Fruit fly (Drosophila melanogaster) whole organism, embryonic: Measurements from ENCODE around the gene CG1161.

Source experiments
- CG7839 ChIP-seq: fragments of 200-800 bp; sonication (Bioruptor generic); optimal IDR thresholded peaks from 3 replicates; lab custom pipeline; 2018; ENCODE audit warnings: missing biosample characterization, mild to moderate bottlenecking, missing genetic modification characterization, moderate library complexity
- MTF-1 ChIP-seq: fragments of 200-800 bp; sonication (Bioruptor generic); optimal IDR thresholded peaks from 2 replicates; lab custom pipeline; 2018; ENCODE audit warnings: missing biosample characterization, mild to moderate bottlenecking, missing genetic modification characterization, borderline replicate concordance
- Mes4 ChIP-seq: fragments of 200-800 bp; sonication (Bioruptor generic); optimal IDR thresholded peaks from 2 replicates; lab custom pipeline; 2016; ENCODE audit warnings: missing biosample characterization, missing genetic modification characterization
- Trl ChIP-seq, 3 experiments: fragments of >200 bp in 2 of 3; fragments of 200-800 bp in 1 of 3; sonication (Bioruptor generic) in 1 of 3; optimal IDR thresholded peaks; 2 replicates in 1 of 3; 3 replicates in 2 of 3; lab custom pipeline; 2016 to 2017; ENCODE audit warnings: missing biosample characterization in 1 of 3, missing genetic modification characterization in 1 of 3
- esg ChIP-seq: fragments of 200-800 bp; sonication (Bioruptor generic); conservative IDR thresholded peaks from 2 replicates; pipeline ENCODE4 v1.3.6; 2022; ENCODE audit warnings: missing biosample characterization, missing genetic modification characterization
- fru ChIP-seq: fragments of >200 bp; optimal IDR thresholded peaks from 2 replicates; lab custom pipeline; 2017
- gem ChIP-seq: fragments of 200-800 bp; sonication (Bioruptor generic); optimal IDR thresholded peaks from 2 replicates; lab custom pipeline; 2019; ENCODE audit warnings: missing biosample characterization, mild to moderate bottlenecking, missing genetic modification characterization, moderate library complexity
- insv ChIP-seq, 2 experiments: fragments of 200-800 bp; sonication (Bioruptor generic); optimal IDR thresholded peaks; 3 replicates each; lab custom pipeline; 2016 to 2018; ENCODE audit warnings: missing biosample characterization in 2 of 2, missing genetic modification characterization in 2 of 2
- tx ChIP-seq: fragments of 200-800 bp; sonication (Bioruptor generic); optimal IDR thresholded peaks from 2 replicates; lab custom pipeline; 2016; ENCODE audit warnings: missing biosample characterization, missing genetic modification characterization

DNA sequence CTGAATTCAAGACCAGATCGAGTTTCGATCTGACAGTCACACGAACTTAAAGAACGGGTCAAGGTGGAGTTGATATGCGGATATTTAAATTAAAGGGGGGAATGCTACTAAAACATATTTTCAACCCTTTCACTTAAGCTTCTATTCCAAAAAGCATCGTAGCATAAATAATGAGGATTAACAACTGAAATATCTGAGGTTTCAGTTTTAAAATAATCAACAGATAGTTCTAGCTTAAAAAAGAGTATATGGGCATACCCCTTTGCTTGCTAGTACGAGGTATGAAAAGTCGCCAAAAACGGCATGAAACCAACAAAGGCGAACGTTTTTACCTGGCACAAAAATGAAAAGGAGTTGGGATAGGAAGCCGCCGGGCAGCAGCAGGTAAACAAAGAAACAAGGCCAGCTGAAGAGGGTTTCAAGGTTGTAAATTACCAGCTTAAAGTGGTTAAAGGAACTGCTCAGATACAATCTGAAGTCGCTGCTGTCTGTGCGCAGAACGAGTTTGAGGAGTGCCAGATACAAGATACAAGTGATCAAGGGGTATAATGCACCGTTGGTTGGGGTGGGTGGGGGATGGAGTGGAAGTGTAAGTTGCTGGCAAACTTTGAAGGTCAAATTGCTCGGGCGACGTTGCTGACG lies 23.0 kb upstream of the CG1161 start:
- TF ChIP-seq Trl (optimal IDR thresholded peaks at IDR 0.05; lab: Kevin White, UChicago), result no peak
- no peak for TF ChIP-seq Trl (GFP tag; optimal IDR thresholded peaks at IDR 0.05; lab: Kevin White, UChicago)
- TF ChIP-seq fru (lab: Kevin White, UChicago), result no peak
- TF ChIP-seq tx (GFP tag; lab: Kevin White, UChicago), result no peak
- TF ChIP-seq insv (GFP tag; optimal IDR thresholded peaks at IDR 0.05; lab: Kevin White, UChicago), result no peak
- TF ChIP-seq esg (GFP tag; lab: Robert Waterston, UW), result no peak
- no peak for TF ChIP-seq Mes4
- no peak for TF ChIP-seq CG7839
- no peak for TF ChIP-seq gem
- TF ChIP-seq MTF-1, result no peak
